Fruit fly (Drosophila melanogaster): Measurements from ENCODE around the gene CG11977.

The CG11977 gene

dm6 chr3R:9013765-9014380 lies 16.4 kb downstream of the CG11977 start (continued):
- no peak for TF ChIP-seq Doc3 (GFP tag; IDR thresholded peaks at IDR 0.05; ENCODE audit: partially characterized antibody)
- TF ChIP-seq esg (GFP tag; conservative IDR thresholded peaks at IDR 0.05): no peak
- TF ChIP-seq CG33213 (GFP tag; optimal IDR thresholded peaks at IDR 0.05): peak; percentile 22
- TF ChIP-seq cwo (GFP tag; optimal IDR thresholded peaks at IDR 0.05): peak; percentile 63
- peak; percentile 82 for TF ChIP-seq lilli (GFP tag; optimal IDR thresholded peaks at IDR 0.05)
- no peak for TF ChIP-seq lab (GFP tag; optimal IDR thresholded peaks at IDR 0.05)
- TF ChIP-seq lmd (GFP tag; IDR thresholded peaks at IDR 0.05): no peak; the same call in 1 of the 2 replicates
- no peak for TF ChIP-seq CG2199 (GFP tag; IDR thresholded peaks at IDR 0.05)
- TF ChIP-seq crol (GFP tag; IDR thresholded peaks at IDR 0.05): peak; percentile 99
- TF ChIP-seq mld (GFP tag; IDR thresholded peaks at IDR 0.05; ENCODE audit: partially characterized antibody): no peak
- TF ChIP-seq CG5953 (GFP tag; IDR thresholded peaks at IDR 0.05): no peak
- TF ChIP-seq ci (GFP tag; IDR thresholded peaks at IDR 0.05): peak; percentile 72
- TF ChIP-seq eyg (GFP tag; optimal IDR thresholded peaks at IDR 0.05): no peak
- TF ChIP-seq CG12236 (GFP tag; optimal IDR thresholded peaks at IDR 0.05): peak; percentile 0
- TF ChIP-seq Mad (GFP tag; optimal IDR thresholded peaks at IDR 0.05): peak; percentile 66
- no peak for TF ChIP-seq aop (GFP tag; IDR thresholded peaks at IDR 0.05)
- TF ChIP-seq CG32532 (GFP tag; IDR thresholded peaks at IDR 0.05): peak; percentile 34; the same call in 1 of the 2 replicates
- peak; percentile 49; the same call in 1 of the 3 replicates for TF ChIP-seq dysf (GFP tag; IDR thresholded peaks at IDR 0.05)
- TF ChIP-seq CG4328 (GFP tag; optimal IDR thresholded peaks at IDR 0.05): peak; percentile 12
- TF ChIP-seq CG10979 (tag; optimal IDR thresholded peaks at IDR 0.05): peak; percentile 19
- TF ChIP-seq chif (GFP tag; optimal IDR thresholded peaks at IDR 0.05): peak in 1 of 2 experiments; percentile 42
- peak; percentile 52; the same call in 1 of the 3 replicates for TF ChIP-seq CG34422 (GFP tag; IDR thresholded peaks at IDR 0.05)
- no peak for TF ChIP-seq cato (GFP tag; optimal IDR thresholded peaks at IDR 0.05; ENCODE audit: borderline replicate concordance)
- peak; percentile 36 for TF ChIP-seq CG12155 (GFP tag; optimal IDR thresholded peaks at IDR 0.05)
- TF ChIP-seq mam (GFP tag; optimal IDR thresholded peaks at IDR 0.05): peak; percentile 61
- peak in 1 of 2 experiments; percentile 15 for TF ChIP-seq insv (GFP tag; optimal IDR thresholded peaks at IDR 0.05)
- TF ChIP-seq sr (GFP tag; IDR thresholded peaks at IDR 0.05): 0 out of 3 replicates have a peak, but pooled peaks have one; percentile 53
- TF ChIP-seq CG2129 (GFP tag; IDR thresholded peaks at IDR 0.05; ENCODE audit: partially characterized antibody): no peak
- peak; percentile 93 for TF ChIP-seq sens (GFP tag)
- peak; percentile 47 for TF ChIP-seq slp2 (GFP tag; optimal IDR thresholded peaks at IDR 0.05)
- TF ChIP-seq CG12942 (GFP tag; optimal IDR thresholded peaks at IDR 0.05): peak; percentile 40
- TF ChIP-seq Gug (GFP tag; IDR thresholded peaks at IDR 0.05): peak; percentile 31; the same call in 1 of the 4 replicates
- TF ChIP-seq Mes4 (GFP tag; optimal IDR thresholded peaks at IDR 0.05): peak; percentile 64
- TF ChIP-seq sim (GFP tag; IDR thresholded peaks at IDR 0.05): no peak
- peak; percentile 71 for TF ChIP-seq ftz-f1 (GFP tag; optimal IDR thresholded peaks at IDR 0.05)
- no peak for TF ChIP-seq CG18599 (GFP tag; optimal IDR thresholded peaks at IDR 0.05)
- TF ChIP-seq zen (tag; optimal IDR thresholded peaks at IDR 0.05): no peak
- no peak for TF ChIP-seq jigr1 (GFP tag; IDR thresholded peaks at IDR 0.05)
- TF ChIP-seq PHDP (tag; optimal IDR thresholded peaks at IDR 0.05): peak; percentile 8
- peak; percentile 26 for TF ChIP-seq CG9727 (GFP tag; optimal IDR thresholded peaks at IDR 0.05)
- peak; percentile 17 for TF ChIP-seq CG10267 (tag; optimal IDR thresholded peaks at IDR 0.05)
- TF ChIP-seq Nf-YC (tag; optimal IDR thresholded peaks at IDR 0.05): peak; percentile 67
- TF ChIP-seq Dip3 (GFP tag; optimal IDR thresholded peaks at IDR 0.05): peak; percentile 58
- no peak for TF ChIP-seq Nf-YA (GFP tag; IDR thresholded peaks at IDR 0.05)
- peak; percentile 57 for TF ChIP-seq Six4 (GFP tag; optimal IDR thresholded peaks at IDR 0.05)
- peak; percentile 32 for TF ChIP-seq CG5245 (GFP tag; optimal IDR thresholded peaks at IDR 0.05)
- no peak for TF ChIP-seq bowl (GFP tag; IDR thresholded peaks at IDR 0.05)
- TF ChIP-seq tll (GFP tag; optimal IDR thresholded peaks at IDR 0.05): no peak
- TF ChIP-seq CG12391 (tag; optimal IDR thresholded peaks at IDR 0.05): peak; percentile 42
- 0 out of 3 replicates have a peak, but pooled peaks have one; percentile 20 for TF ChIP-seq Mrtf (GFP tag; IDR thresholded peaks at IDR 0.05)
